Fruit fly (Drosophila melanogaster): ENCODE results near the gene Cpr65Ax2.

Cpr65Ax2 gene

dm6 chr3L:6192822-6193555 lies 42.3 kb upstream of the Cpr65Ax2 start, which contains the start of the genes Sf3b6 and Tnpo (continued):
- TF ChIP-seq CG3838 (GFP tag; optimal IDR thresholded peaks at IDR 0.05) (peak; percentile 31), CG12769 (tag; optimal IDR thresholded peaks at IDR 0.05) (no peak), CrebB (tag; optimal IDR thresholded peaks at IDR 0.05) (peak; percentile 49), Dad (GFP tag; optimal IDR thresholded peaks at IDR 0.05) (peak; percentile 12), Aef1 (GFP tag; IDR thresholded peaks at IDR 0.05) (peak; percentile 87), psq (GFP tag; optimal IDR thresholded peaks at IDR 0.05) (peak; percentile 58), unpg (GFP tag; optimal IDR thresholded peaks at IDR 0.05) (no peak), CG32532 (GFP tag; IDR thresholded peaks at IDR 0.05) (peak; percentile 89), Pdp1 (GFP tag; optimal IDR thresholded peaks at IDR 0.05) (peak; percentile 59 to 77), Chrac-16 (GFP tag; optimal IDR thresholded peaks at IDR 0.05) (peak; percentile 86), Xrp1 (GFP tag; IDR thresholded peaks at IDR 0.05) (peak; percentile 82), pan (optimal IDR thresholded peaks at IDR 0.05) (no peak), pan (GFP tag; optimal IDR thresholded peaks at IDR 0.05 in 1 of 2, IDR thresholded peaks at IDR 0.05 in 1 of 2) (peak in 1 of 2 experiments; percentile 80), bsh (GFP tag; optimal IDR thresholded peaks at IDR 0.05) (no peak), Antp (GFP tag; optimal IDR thresholded peaks at IDR 0.05) (peak; percentile 61), zf30C (GFP tag; optimal IDR thresholded peaks at IDR 0.05) (no peak), CG12155 (GFP tag; optimal IDR thresholded peaks at IDR 0.05) (peak; percentile 91), twi (tag; optimal IDR thresholded peaks at IDR 0.05) (peak; percentile 83), stwl (tag; optimal IDR thresholded peaks at IDR 0.05) (peak; percentile 47), CG43689 (GFP tag; IDR thresholded peaks at IDR 0.05) (0 out of 2 replicates have a peak, but pooled peaks have one; percentile 12), CG2116 (GFP tag; optimal IDR thresholded peaks at IDR 0.05) (peak; percentile 69), tx (GFP tag; optimal IDR thresholded peaks at IDR 0.05) (peak; percentile 62), CG10543 (GFP tag; optimal IDR thresholded peaks at IDR 0.05) (peak; percentile 84), CG13296 (GFP tag; optimal IDR thresholded peaks at IDR 0.05) (peak; percentile 75), hkb (optimal IDR thresholded peaks at IDR 0.05) (no peak), hkb (GFP tag; IDR thresholded peaks at IDR 0.05) (peak; percentile 72), NK7.1 (GFP tag; optimal IDR thresholded peaks at IDR 0.05) (peak; percentile 48), CG4404 (GFP tag; IDR thresholded peaks at IDR 0.05) (peak; percentile 87), Dip3 (GFP tag; optimal IDR thresholded peaks at IDR 0.05) (peak; percentile 77), cwo (GFP tag; optimal IDR thresholded peaks at IDR 0.05) (peak; percentile 68), CG7786 (GFP tag; optimal IDR thresholded peaks at IDR 0.05) (peak; percentile 41), MBD-R2 (GFP tag; IDR thresholded peaks at IDR 0.05) (peak; percentile 79), al (GFP tag; IDR thresholded peaks at IDR 0.05) (peak; percentile 84), CG9215 (GFP tag; IDR thresholded peaks at IDR 0.05) (peak; percentile 88), CG14050 (GFP tag; IDR thresholded peaks at IDR 0.05) (peak; percentile 62; the same call in 2 of the 3 replicates), CG3847 (GFP tag; IDR thresholded peaks at IDR 0.05) (peak; percentile 90), CG7271 (tag; optimal IDR thresholded peaks at IDR 0.05) (peak; percentile 54), CG10267 (tag; optimal IDR thresholded peaks at IDR 0.05) (peak; percentile 80), dysf (GFP tag; IDR thresholded peaks at IDR 0.05) (peak; percentile 89), Usf (GFP tag; optimal IDR thresholded peaks at IDR 0.05) (peak; percentile 79), Hr39 (optimal IDR thresholded peaks at IDR 0.05) (no peak), CHES-1-like (GFP tag; optimal IDR thresholded peaks at IDR 0.05) (peak; percentile 66), CG34224 (GFP tag; IDR thresholded peaks at IDR 0.05; ENCODE audit: partially characterized antibody) (peak; percentile 36), NC2β (GFP tag; optimal IDR thresholded peaks at IDR 0.05) (peak; percentile 58), Ets97D (GFP tag; optimal IDR thresholded peaks at IDR 0.05) (peak; percentile 78), CG6254 (GFP tag; optimal IDR thresholded peaks at IDR 0.05) (peak; percentile 48), Tbp (GFP tag; optimal IDR thresholded peaks at IDR 0.05) (no peak), CG15011 (GFP tag; optimal IDR thresholded peaks at IDR 0.05) (peak; percentile 74), CG9932 (GFP tag; IDR thresholded peaks at IDR 0.05) (peak; percentile 93), H15 (GFP tag; IDR thresholded peaks at IDR 0.05) (peak; percentile 69; the same call in 2 of the 3 replicates), CG17912 (GFP tag; optimal IDR thresholded peaks at IDR 0.05) (no peak)
